Worm (Caenorhabditis elegans): ENCODE results near the gene W02A2.8.

The W02A2.8 gene

DNA sequence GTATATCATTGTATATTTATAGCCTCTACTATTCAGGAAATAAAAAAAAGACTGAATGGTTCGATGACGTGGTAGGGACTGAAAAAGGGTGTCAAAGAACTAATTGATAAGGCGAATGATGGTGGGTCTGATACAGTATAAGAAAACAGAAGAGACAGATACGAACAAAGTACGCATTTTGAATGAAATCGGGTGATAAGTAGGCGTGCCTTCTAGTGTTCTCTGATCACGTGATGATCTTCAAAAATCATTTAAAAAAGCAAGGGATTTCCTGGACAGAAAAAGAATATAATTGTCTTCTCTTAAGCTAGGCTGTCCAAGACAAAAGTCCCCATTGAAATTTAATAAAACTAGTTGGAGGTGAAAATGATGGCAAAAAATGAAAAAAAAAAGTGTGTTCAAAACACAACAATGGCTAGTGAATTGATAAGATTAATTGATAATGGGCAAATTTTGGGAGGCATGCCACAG is 34.9 kb upstream of the W02A2.8 start (continued):
- no peak for TF ChIP-seq nhr-12 (tag; optimal IDR thresholded peaks at IDR 0.05)
- TF ChIP-seq nhr-19 (GFP tag; conservative IDR thresholded peaks at IDR 0.05), result peak; percentile 50
- peak; percentile 18 for TF ChIP-seq nhr-47 (tag; optimal IDR thresholded peaks at IDR 0.05)
- TF ChIP-seq nhr-90 (tag; optimal IDR thresholded peaks at IDR 0.05; ENCODE audit: poor library complexity), result peak; percentile 73
- no peak for TF ChIP-seq sup-37 (GFP tag; optimal IDR thresholded peaks at IDR 0.05)
- no peak for TF ChIP-seq C34B4.2 (tag; optimal IDR thresholded peaks at IDR 0.05)
- no peak for TF ChIP-seq unc-98 (GFP tag; IDR thresholded peaks at IDR 0.05)
- peak; percentile 85 for TF ChIP-seq elt-2 (tag; optimal IDR thresholded peaks at IDR 0.05)
- TF ChIP-seq nhr-76 (tag; optimal IDR thresholded peaks at IDR 0.05), result no peak
- TF ChIP-seq egl-13 (tag; optimal IDR thresholded peaks at IDR 0.05), result no peak
- TF ChIP-seq fkh-8 (tag; optimal IDR thresholded peaks at IDR 0.05), result no peak
- no peak for TF ChIP-seq xbp-1 (tag; optimal IDR thresholded peaks at IDR 0.05)
- TF ChIP-seq tlp-1 (tag; optimal IDR thresholded peaks at IDR 0.05), result no peak
- no peak for TF ChIP-seq sptf-1 (tag; optimal IDR thresholded peaks at IDR 0.05)
- no peak for TF ChIP-seq nhr-84 (tag; optimal IDR thresholded peaks at IDR 0.05)
- TF ChIP-seq aly-2 (tag; optimal IDR thresholded peaks at IDR 0.05), result no peak
- TF ChIP-seq dsc-1 (tag; optimal IDR thresholded peaks at IDR 0.05), result no peak
- peak; percentile 7 for TF ChIP-seq C16A3.4 (tag; optimal IDR thresholded peaks at IDR 0.05)
- TF ChIP-seq lin-15B (tag; optimal IDR thresholded peaks at IDR 0.05), result no peak
- TF ChIP-seq Y116A8C.19 (tag; optimal IDR thresholded peaks at IDR 0.05; ENCODE audit: borderline replicate concordance), result no peak
- peak in 1 of 2 experiments; percentile 45 for TF ChIP-seq lin-35 (GFP tag; optimal IDR thresholded peaks at IDR 0.05)
- TF ChIP-seq nhr-28 (tag; optimal IDR thresholded peaks at IDR 0.05), result no peak
- peak; percentile 36 for TF ChIP-seq blmp-1 (tag; optimal IDR thresholded peaks at IDR 0.05)
- peak; percentile 19 for TF ChIP-seq ztf-4 (tag; optimal IDR thresholded peaks at IDR 0.05)
- TF ChIP-seq lin-14 (GFP tag; optimal IDR thresholded peaks at IDR 0.05), result peak; percentile 65
- TF ChIP-seq lin-39 (tag; optimal IDR thresholded peaks at IDR 0.05), result no peak
- no peak for TF ChIP-seq ceh-8 (GFP tag; optimal IDR thresholded peaks at IDR 0.05)
- TF ChIP-seq sox-4 (tag; optimal IDR thresholded peaks at IDR 0.05), result no peak
- peak; percentile 76 for TF ChIP-seq nhr-20 (tag; optimal IDR thresholded peaks at IDR 0.05)
- no peak for TF ChIP-seq hlh-4 (tag; optimal IDR thresholded peaks at IDR 0.05)
- no peak for TF ChIP-seq ceh-82 (tag; optimal IDR thresholded peaks at IDR 0.05)
- TF ChIP-seq tbx-2 (tag; optimal IDR thresholded peaks at IDR 0.05), result peak; percentile 58
- TF ChIP-seq snu-23 (GFP tag; optimal IDR thresholded peaks at IDR 0.05), result peak; percentile 48
- no peak for TF ChIP-seq C04F5.9 (tag; optimal IDR thresholded peaks at IDR 0.05)
- no peak for TF ChIP-seq ceh-88 (GFP tag; IDR thresholded peaks at IDR 0.05)
- no peak for TF ChIP-seq aha-1 (tag; optimal IDR thresholded peaks at IDR 0.05)

DNA sequence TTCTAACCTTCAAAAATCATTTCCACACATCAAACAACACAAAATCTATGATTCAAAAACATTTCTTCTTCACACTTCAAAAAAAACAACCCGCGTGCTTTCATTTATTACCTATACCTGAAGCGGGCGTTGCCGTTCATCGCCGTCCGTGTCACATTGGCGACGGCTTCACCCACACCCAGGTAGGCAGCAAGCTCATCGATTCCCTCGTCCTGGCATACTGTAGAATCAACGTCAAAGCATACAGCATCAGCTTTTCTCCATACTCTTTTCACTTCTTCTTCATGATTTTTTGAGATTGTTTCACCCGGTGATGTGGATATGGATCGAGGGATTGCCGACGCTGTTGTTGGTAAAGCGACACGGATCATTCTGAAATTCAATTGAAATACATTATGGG is 33.8 kb upstream of the W02A2.8 start:
- no peak for TF ChIP-seq mep-1 (tag; optimal IDR thresholded peaks at IDR 0.05)
- no peak for TF ChIP-seq unc-98 (GFP tag; IDR thresholded peaks at IDR 0.05)
- no peak for TF ChIP-seq fkh-10 (GFP tag; optimal IDR thresholded peaks at IDR 0.05)
- TF ChIP-seq unc-86 (tag; optimal IDR thresholded peaks at IDR 0.05), result no peak
- no peak for TF ChIP-seq ets-5 (GFP tag; IDR thresholded peaks at IDR 0.05)
- TF ChIP-seq nhr-20 (tag; optimal IDR thresholded peaks at IDR 0.05), result no peak
- TF ChIP-seq fkh-4 (tag; optimal IDR thresholded peaks at IDR 0.05; ENCODE audit: borderline replicate concordance), result no peak
- no peak for TF ChIP-seq dpl-1 (GFP tag; optimal IDR thresholded peaks at IDR 0.05)
- no peak for TF ChIP-seq tbx-2 (tag; optimal IDR thresholded peaks at IDR 0.05)
- TF ChIP-seq sptf-1 (tag; optimal IDR thresholded peaks at IDR 0.05), result no peak

DNA sequence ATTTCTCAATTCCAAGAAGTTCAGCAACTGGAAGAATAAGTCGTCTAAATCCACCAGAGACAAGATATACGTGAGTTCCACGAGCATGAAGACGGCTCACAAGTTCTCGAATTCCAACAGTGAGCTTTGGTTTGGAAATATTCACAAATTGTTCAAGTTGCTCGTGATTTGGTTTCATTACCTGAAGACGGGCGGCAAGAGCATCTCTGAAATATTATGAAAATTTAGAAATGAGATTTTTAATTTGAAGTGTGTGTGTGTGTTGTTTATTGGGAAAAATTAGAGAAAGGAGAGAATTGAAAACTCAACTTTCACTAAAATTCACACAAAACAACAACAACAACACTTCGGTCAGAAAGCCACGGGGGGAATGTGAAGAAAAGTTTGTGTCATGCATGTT is 32.4 kb upstream of the W02A2.8 start:
- no peak for TF ChIP-seq ceh-88 (GFP tag; IDR thresholded peaks at IDR 0.05)
- TF ChIP-seq nhr-47 (tag; optimal IDR thresholded peaks at IDR 0.05), result peak; percentile 0

Measured in whole organism, L1 larva.